Worm (Caenorhabditis elegans) whole organism, L1 larva: ENCODE measurements around the gene F27B3.6.

ENCODE experiments used
- jun-1 ChIP-seq: fragments of 150-350 bp; optimal IDR thresholded peaks from 2 replicates; lab custom pipeline; 2014; ENCODE audit warnings: missing biosample characterization, missing genetic modification reagents, missing genetic modification characterization
- nhr-237 ChIP-seq: fragments of 150-350 bp; optimal IDR thresholded peaks from 2 replicates; lab custom pipeline; 2014; ENCODE audit warnings: missing biosample characterization, missing genetic modification characterization
- nhr-77 ChIP-seq: fragments of 150-350 bp; optimal IDR thresholded peaks from 2 replicates; lab custom pipeline; 2014; ENCODE audit warnings: missing biosample characterization, missing genetic modification characterization
- pag-3 ChIP-seq: sonication (generic microtip); optimal IDR thresholded peaks from 2 replicates; lab custom pipeline; 2017; ENCODE audit warnings: missing genetic modification characterization, mild to moderate bottlenecking, missing compliant biosample characterization, antibody characterized with exemption, borderline replicate concordance; ENCODE audit not compliant: insufficient read depth
- pqm-1 ChIP-seq: sonication (generic microtip); optimal IDR thresholded peaks from 3 replicates; lab custom pipeline; 2017; ENCODE audit warnings: missing biosample characterization, missing genetic modification characterization
- ztf-11 ChIP-seq, 2 experiments: sonication (generic microtip); optimal IDR thresholded peaks; 2 replicates each; lab custom pipeline; 2016 to 2017; ENCODE audit warnings: missing genetic modification characterization in 2 of 2, missing biosample characterization in 1 of 2, missing compliant biosample characterization in 1 of 2

- TF ChIP-seq nhr-237 (tag; lab: Kevin White, UChicago) (no peak), pag-3 (tag; lab: Kevin White, UChicago) (no peak), pqm-1 (tag; lab: Kevin White, UChicago) (no peak), jun-1 (tag; lab: Kevin White, UChicago) (no peak), nhr-77 (no peak), ztf-11 (tag; optimal IDR thresholded peaks at IDR 0.05; lab: Kevin White, UChicago) (no peak)
Observed at ce11 chrIII:6625317-6625716, 46.9 kb upstream of the F27B3.6 start.
